Worm (Caenorhabditis elegans) whole organism, L1 larva: ENCODE data around the gene dhs-20.

Experiments used
- blmp-1 ChIP-seq: fragments of 150-350 bp; optimal IDR thresholded peaks from 2 replicates; lab custom pipeline; 2014; ENCODE audit warnings: missing biosample characterization, missing genetic modification characterization
- ces-1 ChIP-seq: fragments of 150-350 bp; optimal IDR thresholded peaks from 2 replicates; lab custom pipeline; 2014; ENCODE audit warnings: missing biosample characterization, missing genetic modification reagents, missing genetic modification characterization
- elt-2 ChIP-seq: sonication (generic microtip); optimal IDR thresholded peaks from 2 replicates; lab custom pipeline; 2016; ENCODE audit warnings: missing genetic modification characterization, mild to moderate bottlenecking, inconsistent platforms, missing compliant biosample characterization, missing genetic modification reagents
- fos-1 ChIP-seq: fragments of 150-350 bp; optimal IDR thresholded peaks from 2 replicates; lab custom pipeline; 2014; ENCODE audit warnings: missing biosample characterization, missing genetic modification characterization
- jun-1 ChIP-seq: fragments of 150-350 bp; optimal IDR thresholded peaks from 2 replicates; lab custom pipeline; 2014; ENCODE audit warnings: missing biosample characterization, missing genetic modification reagents, missing genetic modification characterization

DNA sequence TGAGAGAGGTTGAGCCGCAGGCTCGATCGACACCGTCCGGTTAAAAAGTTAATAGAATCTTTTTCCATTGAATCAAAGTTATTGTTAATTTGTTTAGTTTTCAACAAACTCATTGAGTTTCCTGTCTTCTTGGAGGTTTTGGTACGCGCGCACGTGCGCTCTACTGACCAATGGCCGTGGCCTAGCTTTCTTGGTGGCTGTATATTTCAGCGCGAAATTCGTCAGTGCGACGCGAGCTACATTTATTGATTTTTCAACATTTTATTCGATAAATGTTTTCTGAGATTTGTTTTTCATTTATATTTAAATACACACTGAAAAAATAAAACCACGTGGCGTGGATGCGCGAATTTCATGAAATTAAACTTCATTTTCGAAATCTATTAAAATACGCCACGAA, 39.8 kb upstream of the dhs-20 start, which contains the start of gene bir-1:
- TF ChIP-seq ces-1 (GFP tag; lab: Kevin White, UChicago) (no peak), jun-1 (tag; lab: Kevin White, UChicago) (no peak), fos-1 (tag; lab: Kevin White, UChicago) (peak; percentile 25), elt-2 (tag; lab: Kevin White, UChicago) (no peak), blmp-1 (tag; lab: Kevin White, UChicago) (peak; percentile 65)
